Fruit fly (Drosophila melanogaster): ENCODE results near the gene CG42374.
A peak's percentile ranks its signal among the peaks of the same experiment; 100 is the strongest.

CG42374 gene

dm6 chr3L:19264141-19264487 is 548 bp downstream of the CG42374 start, which contains the start of gene Max (continued):
- TF ChIP-seq CG34224 (GFP tag; IDR thresholded peaks at IDR 0.05; ENCODE audit: partially characterized antibody), result no peak
- TF ChIP-seq Kr (GFP tag; optimal IDR thresholded peaks at IDR 0.05), result no peak
- TF ChIP-seq CG9727 (GFP tag; optimal IDR thresholded peaks at IDR 0.05), result peak; percentile 58
- TF ChIP-seq CG32767 (GFP tag; IDR thresholded peaks at IDR 0.05), result peak; percentile 76
- TF ChIP-seq gfzf (GFP tag; optimal IDR thresholded peaks at IDR 0.05), result peak; percentile 76
- TF ChIP-seq CG11456 (GFP tag; IDR thresholded peaks at IDR 0.05), result peak; percentile 62; the same call in 2 of the 3 replicates
- TF ChIP-seq CG30403 (GFP tag; optimal IDR thresholded peaks at IDR 0.05), result peak; percentile 66
- TF ChIP-seq eyg (GFP tag; optimal IDR thresholded peaks at IDR 0.05), result no peak
- no peak for TF ChIP-seq Elba2 (GFP tag; optimal IDR thresholded peaks at IDR 0.05)
- TF ChIP-seq CG17802 (tag; optimal IDR thresholded peaks at IDR 0.05), result peak; percentile 45
- no peak for TF ChIP-seq knrl (GFP tag; IDR thresholded peaks at IDR 0.05; ENCODE audit: partially characterized antibody)
- TF ChIP-seq CG4282 (GFP tag; optimal IDR thresholded peaks at IDR 0.05), result no peak
- peak; percentile 60 for TF ChIP-seq Chrac-16 (GFP tag; optimal IDR thresholded peaks at IDR 0.05)
- TF ChIP-seq dysf (GFP tag; IDR thresholded peaks at IDR 0.05), result peak; percentile 73
- no peak for TF ChIP-seq ham (GFP tag; IDR thresholded peaks at IDR 0.05)
- TF ChIP-seq CG1602 (GFP tag; optimal IDR thresholded peaks at IDR 0.05), result peak; percentile 44
- TF ChIP-seq Dll (GFP tag; IDR thresholded peaks at IDR 0.05; ENCODE audit: partially characterized antibody), result 0 out of 4 replicates have a peak, but pooled peaks have one; percentile 39
- peak; percentile 80 for TF ChIP-seq CG6689 (GFP tag; IDR thresholded peaks at IDR 0.05)
- TF ChIP-seq CG14860 (GFP tag; IDR thresholded peaks at IDR 0.05; ENCODE audit: partially characterized antibody), result no peak
- TF ChIP-seq Fer1 (GFP tag; optimal IDR thresholded peaks at IDR 0.05), result peak; percentile 83
- TF ChIP-seq ap (GFP tag; IDR thresholded peaks at IDR 0.05), result peak; percentile 48
- TF ChIP-seq run (tag; optimal IDR thresholded peaks at IDR 0.05), result no peak
- TF ChIP-seq zf30C (GFP tag; optimal IDR thresholded peaks at IDR 0.05), result no peak
- TF ChIP-seq sisA (GFP tag; IDR thresholded peaks at IDR 0.05), result peak; percentile 42
- no peak for TF ChIP-seq fd64A (GFP tag; optimal IDR thresholded peaks at IDR 0.05)
- peak; percentile 63 for TF ChIP-seq CG12104 (GFP tag; optimal IDR thresholded peaks at IDR 0.05)
- no peak for TF ChIP-seq NK7.1 (GFP tag; optimal IDR thresholded peaks at IDR 0.05)
- TF ChIP-seq jing (GFP tag; optimal IDR thresholded peaks at IDR 0.05), result no peak
- TF ChIP-seq gcm2 (GFP tag; optimal IDR thresholded peaks at IDR 0.05), result no peak
- no peak for TF ChIP-seq CG9876 (GFP tag; optimal IDR thresholded peaks at IDR 0.05)
- TF ChIP-seq CG8944 (GFP tag; optimal IDR thresholded peaks at IDR 0.05), result no peak
- TF ChIP-seq CG6854 (GFP tag; optimal IDR thresholded peaks at IDR 0.05), result peak; percentile 56
- peak; percentile 68; the same call in 2 of the 3 replicates for TF ChIP-seq gce (GFP tag; IDR thresholded peaks at IDR 0.05)
- peak; percentile 79 for TF ChIP-seq tap (tag; optimal IDR thresholded peaks at IDR 0.05)
- peak; percentile 82 for TF ChIP-seq nmo (GFP tag; optimal IDR thresholded peaks at IDR 0.05)
- TF ChIP-seq Pdp1 (GFP tag; optimal IDR thresholded peaks at IDR 0.05), result peak in 1 of 2 experiments; percentile 8
- peak; percentile 24 for TF ChIP-seq CG17186 (GFP tag; optimal IDR thresholded peaks at IDR 0.05)
- TF ChIP-seq CG1792 (GFP tag; optimal IDR thresholded peaks at IDR 0.05), result no peak
- no peak for TF ChIP-seq dan (GFP tag; IDR thresholded peaks at IDR 0.05)
- TF ChIP-seq Gug (GFP tag; IDR thresholded peaks at IDR 0.05), result peak; percentile 36; the same call in 1 of the 4 replicates
- TF ChIP-seq sens (GFP tag), result peak; percentile 63
- TF ChIP-seq bsh (GFP tag; optimal IDR thresholded peaks at IDR 0.05), result peak in 1 of 2 experiments; percentile 73
- peak; percentile 46; the same call in 1 of the 3 replicates for TF ChIP-seq CG14050 (GFP tag; IDR thresholded peaks at IDR 0.05)
- no peak for TF ChIP-seq ssp (GFP tag; IDR thresholded peaks at IDR 0.05)
- no peak for TF ChIP-seq pum (GFP tag; optimal IDR thresholded peaks at IDR 0.05)
- TF ChIP-seq row (GFP tag; IDR thresholded peaks at IDR 0.05), result peak; percentile 89
- no peak for TF ChIP-seq CG4360 (GFP tag; IDR thresholded peaks at IDR 0.05)
- peak; percentile 66 for TF ChIP-seq Dek (tag; optimal IDR thresholded peaks at IDR 0.05)
- TF ChIP-seq Myb (GFP tag; optimal IDR thresholded peaks at IDR 0.05), result no peak
- peak; percentile 68; the same call in 2 of the 3 replicates for TF ChIP-seq ken (GFP tag; IDR thresholded peaks at IDR 0.05)
- no peak for TF ChIP-seq rib (GFP tag; IDR thresholded peaks at IDR 0.05)
- TF ChIP-seq Six4 (GFP tag; optimal IDR thresholded peaks at IDR 0.05), result peak; percentile 43
